Fruit fly (Drosophila melanogaster): Measurements from ENCODE around the gene CG31810.

Gene CG31810

DNA sequence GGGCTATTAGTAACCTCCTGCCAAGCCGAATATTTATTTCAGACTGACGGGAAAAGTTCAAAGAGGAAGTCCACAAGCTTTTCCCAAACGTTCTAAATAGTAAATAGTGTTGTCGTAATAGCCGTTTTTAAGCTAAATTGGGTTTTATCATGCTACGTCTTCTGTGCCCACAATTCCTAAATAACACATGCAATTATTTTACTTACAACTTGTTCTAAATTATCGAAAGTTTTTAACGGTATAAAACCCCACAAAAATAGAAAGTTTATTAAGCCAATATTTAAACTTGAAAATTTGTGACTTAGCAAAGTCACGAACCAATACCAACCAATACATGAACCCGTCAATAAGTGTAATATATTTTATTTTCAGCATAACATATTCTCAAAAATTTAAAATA lies 3.5 kb downstream of the CG31810 start, which contains the start of gene CG13284:
Gene CG13284, minus strand, starts transcription at position 47 of the 400 bp plus-strand sequence.
- TF ChIP-seq CG9705 (GFP tag; optimal IDR thresholded peaks at IDR 0.05), result no peak
- TF ChIP-seq Hr83 (GFP tag; optimal IDR thresholded peaks at IDR 0.05; ENCODE audit: poor library complexity, severe bottlenecking), result no peak
- no peak for TF ChIP-seq sage (GFP tag; optimal IDR thresholded peaks at IDR 0.05)
- TF ChIP-seq Dif (GFP tag; optimal IDR thresholded peaks at IDR 0.05; ENCODE audit: partially characterized antibody), result no peak
- no peak for TF ChIP-seq ey (GFP tag; optimal IDR thresholded peaks at IDR 0.05)
- no peak for TF ChIP-seq woc (GFP tag; optimal IDR thresholded peaks at IDR 0.05)
- no peak for TF ChIP-seq brk (GFP tag; optimal IDR thresholded peaks at IDR 0.05)
- no peak for TF ChIP-seq tai (GFP tag; optimal IDR thresholded peaks at IDR 0.05)
- TF ChIP-seq GATAd (GFP tag; optimal IDR thresholded peaks at IDR 0.05), result no peak
- TF ChIP-seq OdsH (GFP tag; optimal IDR thresholded peaks at IDR 0.05), result no peak

- TF ChIP-seq Dif (GFP tag; optimal IDR thresholded peaks at IDR 0.05; ENCODE audit: partially characterized antibody), result no peak
- no peak for TF ChIP-seq lola (GFP tag; optimal IDR thresholded peaks at IDR 0.05)
Measured at dm6 chr2L:16847948-16848347, 4.2 kb downstream of the CG31810 start.

dm6 chr2L:16846742-16847346 lies 5.3 kb downstream of the CG31810 start:
- no peak for TF ChIP-seq Hr83 (GFP tag; optimal IDR thresholded peaks at IDR 0.05; ENCODE audit: poor library complexity, severe bottlenecking)
- TF ChIP-seq sv (GFP tag; optimal IDR thresholded peaks at IDR 0.05), result no peak
- no peak for TF ChIP-seq brk (GFP tag; optimal IDR thresholded peaks at IDR 0.05)
- no peak for TF ChIP-seq sage (GFP tag; optimal IDR thresholded peaks at IDR 0.05)

DNA sequence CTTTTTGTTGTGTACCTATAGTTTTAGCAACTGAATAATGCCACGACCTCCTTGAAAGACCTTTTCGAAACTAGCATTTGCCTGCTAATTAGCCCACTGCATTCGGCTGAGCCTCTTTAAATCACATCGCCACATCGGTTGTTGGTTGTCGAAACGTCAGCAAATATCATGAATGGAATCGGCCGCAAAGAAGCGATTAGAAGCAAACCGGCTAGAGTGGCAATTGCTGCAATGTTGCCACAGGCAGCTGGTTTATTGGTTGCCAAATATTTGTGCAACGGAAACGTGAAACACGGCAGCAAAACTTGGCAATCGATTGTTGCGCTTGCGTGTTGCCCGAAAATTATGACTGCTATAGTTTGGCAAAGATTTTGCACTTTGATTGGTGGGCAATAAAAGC lies 7.0 kb downstream of the CG31810 start:
- TF ChIP-seq dmrt93B (GFP tag; optimal IDR thresholded peaks at IDR 0.05) (no peak), usp (GFP tag; optimal IDR thresholded peaks at IDR 0.05) (no peak), pan (optimal IDR thresholded peaks at IDR 0.05) (no peak), fru (GFP tag; optimal IDR thresholded peaks at IDR 0.05) (no peak), woc (GFP tag; optimal IDR thresholded peaks at IDR 0.05) (no peak), brk (GFP tag; optimal IDR thresholded peaks at IDR 0.05) (no peak), jim (GFP tag; optimal IDR thresholded peaks at IDR 0.05) (no peak), h (GFP tag; optimal IDR thresholded peaks at IDR 0.05) (no peak), Hr78 (GFP tag; optimal IDR thresholded peaks at IDR 0.05) (no peak), CrebA (GFP tag; optimal IDR thresholded peaks at IDR 0.05; ENCODE audit: borderline replicate concordance) (no peak), foxo (GFP tag; optimal IDR thresholded peaks at IDR 0.05) (no peak), dsf (GFP tag; optimal IDR thresholded peaks at IDR 0.05; ENCODE audit: borderline replicate concordance) (no peak), tai (GFP tag; optimal IDR thresholded peaks at IDR 0.05) (no peak), rgr (GFP tag; optimal IDR thresholded peaks at IDR 0.05) (no peak), Rel (GFP tag; optimal IDR thresholded peaks at IDR 0.05) (no peak), Rel (tag; optimal IDR thresholded peaks at IDR 0.05) (no peak), GATAd (GFP tag; optimal IDR thresholded peaks at IDR 0.05) (no peak), psq (GFP tag; optimal IDR thresholded peaks at IDR 0.05) (no peak), Dfd (GFP tag; optimal IDR thresholded peaks at IDR 0.05) (no peak), Abd-B (GFP tag; optimal IDR thresholded peaks at IDR 0.05) (no peak), Vsx2 (GFP tag; optimal IDR thresholded peaks at IDR 0.05; ENCODE audit: partially characterized antibody) (no peak)

dm6 chr2L:16843336-16843735 lies 8.8 kb downstream of the CG31810 start:
- TF ChIP-seq Myc (optimal IDR thresholded peaks at IDR 0.05) (no peak), N (GFP tag; optimal IDR thresholded peaks at IDR 0.05) (no peak), Vsx2 (GFP tag; optimal IDR thresholded peaks at IDR 0.05; ENCODE audit: partially characterized antibody) (no peak), pan (optimal IDR thresholded peaks at IDR 0.05) (no peak), foxo (GFP tag; optimal IDR thresholded peaks at IDR 0.05) (peak in 1 of 2 experiments; percentile 6), dl (GFP tag; optimal IDR thresholded peaks at IDR 0.05; ENCODE audit: insufficient read depth in 1 of 2, partially characterized antibody in 2 of 2) (no peak), CG32264 (GFP tag; optimal IDR thresholded peaks at IDR 0.05) (no peak), fru (GFP tag; optimal IDR thresholded peaks at IDR 0.05) (peak; percentile 20), GATAd (GFP tag; optimal IDR thresholded peaks at IDR 0.05) (no peak), Dif (GFP tag; optimal IDR thresholded peaks at IDR 0.05; ENCODE audit: partially characterized antibody) (no peak), Hnf4 (GFP tag; optimal IDR thresholded peaks at IDR 0.05) (no peak), h (GFP tag; optimal IDR thresholded peaks at IDR 0.05) (peak; percentile 13), CG9705 (GFP tag; optimal IDR thresholded peaks at IDR 0.05) (no peak), br (GFP tag; optimal IDR thresholded peaks at IDR 0.05) (no peak), HLH106 (tag; optimal IDR thresholded peaks at IDR 0.05) (no peak), CrebA (GFP tag; optimal IDR thresholded peaks at IDR 0.05; ENCODE audit: borderline replicate concordance) (no peak)

Data from whole organism, wandering third instar larva.